Worm (Caenorhabditis elegans): ENCODE results near the gene srx-93.
"Not testable (repeated sequence)": the region's sequence is repeated elsewhere in the genome, so short reads cannot be mapped to it uniquely, and the experiment has no call there.

srx-93 gene

DNA sequence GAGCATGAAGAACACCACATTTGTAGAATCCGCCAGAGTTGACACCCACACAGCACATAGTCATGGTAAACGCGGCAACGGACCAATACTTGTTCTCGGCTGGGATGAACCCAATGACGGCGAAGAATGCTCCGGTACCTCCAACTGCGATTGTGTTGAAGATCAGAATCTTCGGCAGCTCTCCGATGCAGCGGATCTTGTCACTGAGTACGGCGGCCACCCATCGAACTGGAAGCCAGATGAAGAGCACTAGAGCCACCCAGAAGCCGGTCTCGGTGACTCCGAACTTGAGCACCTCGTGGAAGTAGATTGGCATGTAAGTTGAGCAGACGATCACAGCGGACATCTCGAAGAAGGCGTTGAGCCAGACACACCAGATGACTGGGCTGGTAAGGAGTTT lies 7.5 kb downstream of the srx-93 start:
- no peak for TF ChIP-seq unc-62 (GFP tag; optimal IDR thresholded peaks at IDR 0.05)

DNA sequence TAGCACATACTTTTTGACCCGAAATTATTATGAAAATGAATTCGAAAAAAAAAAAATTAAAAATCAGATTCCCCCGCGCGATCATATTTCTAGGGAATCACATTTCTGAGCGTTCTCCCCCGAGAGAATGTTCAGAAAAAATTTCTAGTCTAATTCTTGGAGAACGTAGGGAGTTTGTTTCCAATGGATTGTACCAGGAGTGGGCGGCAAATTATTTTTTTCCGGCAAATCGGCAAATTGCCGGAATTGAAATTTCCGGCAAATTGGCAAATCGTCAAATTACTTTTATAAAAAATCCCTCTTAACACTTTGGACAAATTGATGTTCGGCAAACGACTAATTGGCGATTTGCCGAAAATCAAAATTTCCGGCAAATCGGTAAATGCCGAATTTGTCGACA lies 8.9 kb downstream of the srx-93 start, which contains the start of gene T22F3.10:
Gene T22F3.10 (minus strand): TSS at position 101 of the 400 bp plus-strand sequence.
- no peak for TF ChIP-seq unc-62 (GFP tag; optimal IDR thresholded peaks at IDR 0.05)

DNA sequence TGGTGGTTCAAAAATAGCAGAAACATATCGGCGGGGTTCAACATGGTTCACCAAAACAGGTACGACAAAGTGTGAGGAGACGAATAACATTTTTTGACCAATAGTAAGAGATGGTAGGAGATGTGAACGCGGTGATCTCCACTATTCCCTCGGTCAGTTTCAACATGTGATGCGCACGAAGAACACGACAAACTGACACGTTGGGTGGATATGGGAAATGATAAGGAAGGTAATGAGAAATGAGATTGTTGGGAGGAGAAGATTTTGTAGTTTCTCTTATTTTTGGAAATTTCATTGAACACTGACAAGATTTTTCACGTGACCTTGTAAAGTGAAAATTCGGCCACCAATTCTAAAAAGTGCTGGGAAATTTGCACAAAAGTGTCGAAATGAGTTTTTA lies 9.8 kb downstream of the srx-93 start:
- no peak for TF ChIP-seq unc-62 (GFP tag; optimal IDR thresholded peaks at IDR 0.05)

DNA sequence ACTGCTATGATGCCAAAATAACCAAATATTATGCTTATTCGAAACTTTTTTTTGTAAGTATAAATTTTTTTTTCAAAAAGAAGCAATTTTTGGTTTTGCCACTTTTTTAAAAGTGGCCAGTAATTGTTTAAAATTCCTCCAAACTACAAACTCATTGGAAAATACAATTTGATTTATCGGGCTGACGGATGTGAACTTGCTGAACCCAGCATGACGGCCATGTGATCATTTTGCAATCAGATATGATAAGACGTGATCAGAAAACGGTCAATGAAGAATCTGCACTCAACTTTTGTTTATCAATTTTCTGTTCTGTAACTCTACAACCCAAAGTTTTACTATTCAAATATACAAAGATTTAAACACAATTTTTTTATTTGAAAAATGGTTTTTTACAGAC lies 14.1 kb downstream of the srx-93 start:
- no peak for TF ChIP-seq unc-62 (GFP tag; optimal IDR thresholded peaks at IDR 0.05)

DNA sequence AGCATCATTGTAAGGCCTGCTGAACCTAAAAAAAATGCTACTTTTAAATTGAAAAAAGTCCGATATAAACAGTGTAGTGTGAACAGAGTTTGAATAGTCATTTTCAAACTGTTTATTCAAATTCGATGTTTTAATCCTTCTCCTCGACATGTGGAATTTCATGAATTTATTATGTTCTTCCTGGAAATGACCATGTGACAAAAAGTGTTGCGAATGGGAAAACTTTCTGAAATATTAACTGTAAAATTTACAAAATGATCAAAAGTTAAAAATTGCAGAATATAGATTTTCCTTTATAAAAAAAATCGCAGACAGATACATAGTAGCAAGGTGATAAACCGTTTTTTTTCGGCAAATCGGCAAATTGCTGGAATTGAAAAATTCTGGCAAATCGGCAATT lies 15.2 kb downstream of the srx-93 start, which contains the start of gene T22F3.8:
Gene T22F3.8 (minus strand): TSS at position 101 of the 400 bp plus-strand sequence.
- TF ChIP-seq unc-62 (GFP tag; optimal IDR thresholded peaks at IDR 0.05) = no peak

DNA sequence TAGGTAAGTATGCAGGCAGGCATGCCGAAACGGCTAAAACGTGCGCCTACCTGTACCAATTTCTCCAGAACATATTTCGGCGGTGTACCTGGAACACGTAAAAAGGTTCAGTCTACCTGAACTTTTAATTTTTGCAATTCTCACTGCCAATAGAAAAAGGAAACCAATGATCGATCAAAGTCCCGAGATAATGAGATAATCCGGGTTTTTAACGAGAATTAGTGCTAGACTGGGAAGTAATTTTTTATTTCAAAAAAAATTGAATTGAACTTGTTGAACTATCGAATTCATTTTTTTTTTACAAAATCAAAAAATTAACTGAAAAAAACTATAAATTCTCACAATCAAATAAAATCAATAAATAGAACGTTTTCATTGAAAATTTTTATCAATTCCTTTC lies 19.9 kb downstream of the srx-93 start, which contains the start of gene T22F3.7:
Gene T22F3.7 (minus strand): TSS at position 101 of the 400 bp plus-strand sequence.
- TF ChIP-seq unc-62 (GFP tag; optimal IDR thresholded peaks at IDR 0.05) = no peak

DNA sequence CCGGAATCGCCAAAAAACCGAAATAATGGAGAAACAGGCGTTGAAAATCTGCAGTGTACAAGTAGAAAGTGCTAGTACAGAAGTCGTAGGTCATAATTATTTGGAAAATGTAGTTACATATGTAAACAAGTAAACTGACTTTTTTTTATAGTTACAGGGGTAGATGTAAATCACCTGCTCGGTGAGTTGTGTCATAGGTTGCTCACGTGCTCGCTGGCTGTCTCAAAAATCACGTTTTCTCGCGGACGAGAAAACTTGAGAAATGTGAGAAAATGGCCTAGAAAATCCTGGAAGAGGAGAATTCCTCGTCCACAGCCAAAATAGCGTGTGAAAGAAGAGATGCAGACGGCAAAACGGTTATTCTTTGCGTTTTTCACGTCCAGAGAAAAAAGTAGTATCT lies 23.5 kb downstream of the srx-93 start, which contains the start of gene srh-212:
Gene srh-212 (minus strand): TSS at position 101 of the 400 bp plus-strand sequence.
- TF ChIP-seq unc-62 (GFP tag; optimal IDR thresholded peaks at IDR 0.05) = not testable (repeated sequence)

DNA sequence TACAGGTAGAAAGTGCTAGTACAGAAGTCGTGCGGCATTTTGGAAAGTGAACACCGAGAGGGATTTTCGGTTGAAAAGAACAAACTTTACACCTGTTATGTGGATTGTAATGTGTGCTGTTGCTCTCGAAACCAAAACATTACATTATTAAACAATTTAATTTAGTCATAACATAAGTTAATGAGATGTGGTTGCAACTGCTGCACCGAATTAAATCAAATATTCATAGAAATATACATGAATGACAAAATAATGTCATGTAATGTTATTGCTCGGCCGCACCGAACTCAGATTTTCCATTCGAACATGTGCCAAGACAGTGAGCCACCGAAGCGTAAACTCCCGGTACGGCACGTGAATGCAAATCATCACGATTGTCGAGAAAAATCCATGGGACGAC lies 25.6 kb downstream of the srx-93 start, which contains the start of gene srh-213:
Gene srh-213 (minus strand): TSS at position 101 of the 400 bp plus-strand sequence.
- TF ChIP-seq unc-62 (GFP tag; optimal IDR thresholded peaks at IDR 0.05) = no peak

DNA sequence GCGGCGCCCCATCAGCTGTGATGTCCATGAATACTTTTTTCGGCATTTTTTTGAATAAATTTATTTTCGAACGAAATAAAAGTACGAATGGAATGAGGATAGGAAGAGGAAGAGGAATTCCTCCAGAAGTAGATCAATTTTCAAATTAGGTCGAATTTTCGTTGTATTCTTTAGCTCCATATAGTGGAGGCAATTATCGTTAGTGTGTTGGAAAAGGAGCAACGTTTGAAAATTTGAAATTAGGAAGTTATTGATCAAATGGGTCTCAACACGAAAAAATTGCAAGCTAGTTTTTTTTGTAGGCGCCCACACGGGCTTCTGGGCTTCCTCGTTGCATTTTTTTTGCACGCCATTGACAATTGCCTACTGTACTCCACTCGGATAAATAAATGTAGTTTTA lies 28.4 kb downstream of the srx-93 start, which contains the start of gene T22F3.12:
Gene T22F3.12 (minus strand): TSS at position 101 of the 400 bp plus-strand sequence.
- no peak for TF ChIP-seq unc-62 (GFP tag; optimal IDR thresholded peaks at IDR 0.05)

DNA sequence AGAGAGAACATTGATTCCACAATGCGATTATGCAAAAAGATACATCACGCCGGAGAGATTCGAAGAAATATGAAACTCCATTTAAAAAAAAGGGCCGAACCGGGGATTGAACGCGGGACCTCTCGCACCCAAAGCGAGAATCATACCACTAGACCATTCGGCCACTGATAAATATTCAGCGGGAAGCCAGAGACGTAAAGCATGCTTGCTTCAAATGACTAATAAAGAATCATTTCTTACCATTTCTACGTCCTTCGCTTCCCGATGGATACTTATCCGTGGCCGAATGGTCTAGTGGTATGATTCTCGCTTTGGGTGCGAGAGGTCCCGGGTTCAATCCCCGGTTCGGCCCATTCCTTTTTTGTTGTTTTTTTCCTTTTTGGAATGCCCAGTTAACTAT lies 32.3 kb downstream of the srx-93 start:
- TF ChIP-seq unc-62 (GFP tag; optimal IDR thresholded peaks at IDR 0.05) = no peak

DNA sequence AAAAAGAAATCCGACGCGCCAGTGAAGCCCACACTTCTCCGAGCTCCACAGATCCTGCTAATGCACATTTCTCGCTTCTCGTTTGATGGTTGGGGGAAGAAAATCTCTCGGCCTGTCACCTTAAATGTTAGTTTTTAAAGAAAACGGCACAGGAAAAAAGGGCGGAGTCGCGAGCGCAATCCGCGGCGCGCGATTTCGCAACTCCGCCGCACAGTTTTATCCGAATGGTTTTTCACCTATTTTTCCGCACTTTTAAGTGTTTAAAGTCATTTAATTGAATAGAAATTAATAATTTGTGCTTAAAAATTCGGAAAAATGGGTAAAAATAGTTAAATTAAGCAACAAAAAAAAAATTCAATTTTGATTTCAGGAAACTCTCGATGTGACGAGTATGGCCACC lies 32.9 kb downstream of the srx-93 start:
- TF ChIP-seq unc-62 (GFP tag; optimal IDR thresholded peaks at IDR 0.05) = no peak

DNA sequence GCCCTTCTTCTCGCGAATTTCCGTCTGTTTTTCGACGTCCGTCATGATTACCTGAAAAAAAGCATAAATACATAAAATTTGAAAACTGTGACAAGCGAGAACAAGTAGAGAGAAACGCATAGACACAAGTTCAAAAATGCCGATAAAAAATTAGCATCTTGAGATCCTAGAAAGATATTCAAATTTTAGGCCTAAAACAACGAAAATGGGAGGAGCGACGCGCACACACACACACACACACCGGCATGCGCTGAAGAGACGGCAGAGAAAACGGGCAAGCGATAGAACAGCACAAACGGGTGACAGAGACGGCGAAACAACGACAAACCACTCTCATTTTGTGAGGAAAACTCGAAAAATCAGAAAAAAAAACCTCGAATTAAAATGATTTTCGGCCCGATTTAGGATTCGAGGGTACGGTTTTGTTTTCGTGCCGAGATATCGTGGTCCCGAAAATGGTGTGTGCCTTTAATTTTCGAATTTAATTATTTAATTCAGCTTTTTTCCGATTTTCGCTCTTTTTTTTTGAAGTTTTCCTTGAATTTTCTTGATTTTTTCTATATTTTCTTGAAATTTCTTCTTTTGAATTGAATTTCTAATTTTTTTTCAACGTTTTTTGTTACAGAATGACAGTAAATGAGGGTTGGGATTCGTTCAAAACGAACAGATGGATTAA lies 34.4 kb downstream of the srx-93 start, which contains the start of the genes rpl-11.1 and T22F3.2:
Gene rpl-11.1 (minus strand): TSS at position 51 of the 676 bp plus-strand sequence.
Gene T22F3.2 (plus strand): TSS at position 626 of the 676 bp plus-strand sequence.
- TF ChIP-seq unc-62 (GFP tag; optimal IDR thresholded peaks at IDR 0.05) = no peak

DNA sequence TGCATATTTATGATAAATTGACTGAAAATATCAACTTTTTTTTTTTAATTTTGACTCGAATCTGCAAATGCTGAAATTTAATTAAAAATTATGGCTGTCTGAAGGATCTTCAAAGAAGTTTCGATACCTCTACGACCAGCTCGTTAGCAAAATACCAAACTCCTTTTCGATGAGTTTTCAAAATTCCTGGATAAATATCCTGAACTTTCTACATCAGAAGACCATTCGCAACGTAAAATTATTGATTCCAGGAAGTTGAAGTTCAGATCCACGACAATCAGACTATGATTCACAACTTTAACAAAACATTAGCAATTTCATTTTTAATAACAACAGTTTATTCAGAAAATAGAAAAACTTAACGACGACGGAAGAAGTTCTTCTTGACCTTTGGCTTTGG lies 35.5 kb downstream of the srx-93 start:
- no peak for TF ChIP-seq unc-62 (GFP tag; optimal IDR thresholded peaks at IDR 0.05)

DNA sequence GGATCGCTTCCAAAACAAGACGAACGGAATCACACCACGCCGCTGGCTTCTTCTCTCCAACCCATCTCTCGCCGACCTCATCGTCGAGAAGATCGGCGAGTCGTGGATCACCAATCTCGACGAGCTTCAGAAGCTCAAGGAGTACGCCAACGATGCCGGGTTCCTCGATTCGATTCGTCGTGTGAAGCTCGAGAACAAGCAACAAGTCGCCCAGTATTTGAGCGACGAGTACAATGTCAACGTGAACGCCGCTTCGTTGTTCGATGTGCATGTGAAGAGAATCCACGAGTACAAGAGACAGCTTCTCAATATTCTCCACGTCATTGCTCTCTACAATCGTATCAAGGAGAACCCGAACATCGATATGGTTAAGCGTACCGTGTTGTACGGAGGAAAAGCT lies 36.9 kb downstream of the srx-93 start:
- TF ChIP-seq unc-62 (GFP tag; optimal IDR thresholded peaks at IDR 0.05) = no peak

DNA sequence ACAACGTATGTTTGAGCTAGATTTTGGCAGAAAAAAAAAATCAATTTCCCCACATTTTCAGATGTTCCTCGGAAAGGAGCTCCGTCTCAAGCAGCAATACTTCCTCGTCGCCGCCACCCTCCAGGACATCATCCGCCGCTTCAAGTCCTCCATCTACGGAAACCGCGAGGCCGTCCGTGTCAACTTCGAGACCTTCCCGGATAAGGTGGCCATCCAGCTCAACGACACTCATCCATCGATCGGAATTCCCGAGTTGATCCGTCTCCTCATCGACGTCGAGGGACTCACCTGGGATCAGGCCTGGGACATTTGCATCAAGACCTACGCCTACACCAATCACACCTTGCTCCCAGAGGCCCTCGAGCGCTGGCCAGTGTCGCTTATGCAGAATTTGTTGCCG lies 37.8 kb downstream of the srx-93 start:
- TF ChIP-seq unc-62 (GFP tag; optimal IDR thresholded peaks at IDR 0.05) = no peak

DNA sequence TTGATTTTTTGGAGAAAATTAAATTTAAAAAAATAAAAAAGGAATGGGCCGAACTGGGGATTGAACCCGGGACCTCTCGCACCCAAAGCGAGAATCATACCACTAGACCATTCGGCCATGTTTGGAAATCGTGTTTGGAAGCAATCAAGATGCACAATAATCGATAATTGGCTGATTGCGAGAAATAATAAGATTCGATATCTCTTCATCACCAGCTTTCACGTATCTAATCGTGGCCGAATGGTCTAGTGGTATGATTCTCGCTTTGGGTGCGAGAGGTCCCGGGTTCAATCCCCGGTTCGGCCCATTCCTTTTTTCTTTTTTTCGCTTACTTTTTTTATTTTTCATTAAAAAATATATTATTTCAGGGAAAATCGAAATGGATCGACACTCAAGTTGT lies 38.4 kb downstream of the srx-93 start:
- TF ChIP-seq unc-62 (GFP tag; optimal IDR thresholded peaks at IDR 0.05) = no peak

DNA sequence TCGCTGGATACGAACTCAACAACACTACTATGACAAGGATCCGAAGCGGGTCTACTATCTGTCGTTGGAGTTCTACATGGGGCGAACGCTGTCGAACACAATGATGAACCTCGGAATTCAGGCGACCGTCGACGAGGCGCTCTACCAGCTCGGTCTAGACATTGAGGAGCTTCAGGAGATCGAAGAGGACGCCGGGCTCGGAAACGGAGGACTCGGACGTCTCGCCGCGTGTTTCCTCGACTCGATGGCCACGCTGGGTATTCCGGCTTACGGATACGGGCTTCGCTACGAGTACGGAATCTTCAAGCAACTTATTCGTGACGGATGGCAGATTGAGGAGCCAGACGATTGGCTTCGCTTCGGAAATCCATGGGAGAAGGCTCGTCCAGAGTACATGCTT lies 38.9 kb downstream of the srx-93 start:
- TF ChIP-seq unc-62 (GFP tag; optimal IDR thresholded peaks at IDR 0.05) = no peak
